Fruit fly (Drosophila melanogaster) whole organism, embryonic: ENCODE data around the gene VhaM9.7-d.

Experiments
- CG14667 ChIP-seq: fragments of 200-800 bp; sonication (Bioruptor generic); IDR thresholded peaks from 2 replicates; pipeline ENCODE4 v1.3.6; 2022; ENCODE audit warnings: missing biosample characterization, missing genetic modification characterization
- CG15514 ChIP-seq: fragments of 200-800 bp; sonication (Bioruptor generic); optimal IDR thresholded peaks from 3 replicates; lab custom pipeline; 2017; ENCODE audit warnings: missing biosample characterization, missing genetic modification characterization, mild to moderate bottlenecking, moderate library complexity, missing genetic modification reagents
- CG33557 ChIP-seq: fragments of 200-800 bp; sonication (Bioruptor generic); optimal IDR thresholded peaks from 2 replicates; lab custom pipeline; 2019; ENCODE audit warnings: missing biosample characterization, mild to moderate bottlenecking, missing genetic modification characterization, moderate library complexity
- CG3847 ChIP-seq: fragments of 200-800 bp; sonication (Bioruptor generic); IDR thresholded peaks from 2 replicates; pipeline ENCODE4 v1.3.6; 2022; ENCODE audit warnings: missing biosample characterization, missing genetic modification characterization
- Mes4 ChIP-seq: fragments of 200-800 bp; sonication (Bioruptor generic); optimal IDR thresholded peaks from 2 replicates; lab custom pipeline; 2016; ENCODE audit warnings: missing biosample characterization, missing genetic modification characterization
- bigmax ChIP-seq: fragments of 200-800 bp; sonication (Bioruptor generic); optimal IDR thresholded peaks from 2 replicates; lab custom pipeline; 2018; ENCODE audit warnings: missing biosample characterization, mild to moderate bottlenecking, missing genetic modification characterization
- gcm ChIP-seq: fragments of 200-800 bp; sonication (Bioruptor generic); optimal IDR thresholded peaks from 2 replicates; lab custom pipeline; 2019; ENCODE audit warnings: missing biosample characterization, mild to moderate bottlenecking, missing genetic modification characterization, moderate library complexity

dm6 chr3R:17016193-17016592 is 41.2 kb downstream of the VhaM9.7-d start:
- TF ChIP-seq CG14667 (GFP tag; lab: Robert Waterston, UW) (no peak), gcm (GFP tag; lab: Kevin White, UChicago) (no peak), CG33557 (GFP tag; lab: Kevin White, UChicago) (no peak), Mes4 (GFP tag; lab: Kevin White, UChicago) (no peak), bigmax (GFP tag; lab: Kevin White, UChicago) (no peak), CG15514 (no peak), CG3847 (GFP tag; lab: Robert Waterston, UW) (no peak)
